Worm (Caenorhabditis elegans): Measurements from ENCODE around the gene C06E7.2.
A peak's percentile ranks its signal among the peaks of the same experiment; 100 is the strongest.

C06E7.2 gene

DNA sequence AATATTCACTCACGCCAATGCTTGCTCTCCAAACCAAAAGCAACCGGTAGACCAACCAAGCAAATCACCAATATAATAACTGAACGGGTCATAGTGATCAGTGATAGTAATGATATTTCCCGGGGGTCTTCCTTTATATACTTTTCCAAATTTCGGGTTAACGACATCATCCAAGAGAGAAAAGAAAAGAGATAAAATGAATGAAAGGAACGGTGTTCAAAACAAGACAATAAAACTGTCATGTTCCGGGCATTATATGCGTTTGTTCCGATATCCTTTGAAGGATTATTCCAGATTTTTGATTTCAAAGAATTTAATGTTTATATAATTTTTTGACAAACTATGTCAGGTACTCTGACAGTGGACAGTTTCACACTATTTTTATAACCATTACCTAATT lies 27.9 kb downstream of the C06E7.2 start, which contains the start of gene C06E7.88:
TSS of gene C06E7.88 (minus strand) at position 101 of the 400 bp plus-strand sequence.
- TF ChIP-seq tag-97 (GFP tag; IDR thresholded peaks at IDR 0.05) (no peak), aha-1 (tag) (peak; percentile 25)

DNA sequence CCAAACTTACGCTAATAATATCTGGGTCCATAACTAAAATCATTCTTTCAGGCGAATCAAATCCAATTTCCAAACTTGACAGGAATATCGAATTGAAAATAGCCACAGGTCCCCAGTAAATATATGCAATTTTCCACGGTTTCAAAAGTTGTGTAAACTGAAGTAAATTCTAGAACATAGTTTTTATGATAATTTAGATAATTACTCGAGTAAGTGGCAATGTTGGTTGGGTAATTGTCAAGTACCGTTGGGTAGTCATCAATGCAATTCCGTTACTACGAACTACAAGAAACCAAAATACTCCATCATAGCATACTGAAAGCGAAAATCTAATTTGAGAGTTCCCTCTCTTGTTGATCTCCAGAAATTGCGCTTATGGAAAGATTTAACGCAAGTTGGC lies 30.1 kb downstream of the C06E7.2 start:
- TF ChIP-seq tra-1 (GFP tag; IDR thresholded peaks at IDR 0.05) (no peak), sdz-12 (GFP tag; optimal IDR thresholded peaks at IDR 0.05) (no peak), unc-62 (GFP tag; optimal IDR thresholded peaks at IDR 0.05 in 1 of 2) (peak in 1 of 2 experiments; percentile 53), unc-62 (tag; optimal IDR thresholded peaks at IDR 0.05) (no peak)

DNA sequence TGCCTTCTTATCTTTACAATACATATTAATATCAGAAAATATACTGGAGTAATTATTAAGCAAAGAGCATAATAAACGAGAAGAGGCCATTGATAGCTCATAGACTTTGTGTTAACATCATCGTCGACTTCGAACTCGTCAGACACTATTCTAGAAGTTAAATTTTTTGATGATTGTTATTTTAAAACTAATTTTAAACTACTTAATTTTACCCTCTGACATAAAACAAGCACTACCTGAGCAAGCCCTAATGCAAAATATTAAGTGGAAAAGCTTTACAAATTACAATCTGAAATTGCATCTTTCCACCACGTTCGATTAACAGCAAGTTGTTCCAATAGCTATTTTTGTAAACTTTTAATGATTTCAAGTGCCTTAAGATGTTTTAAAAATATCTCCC lies 30.8 kb downstream of the C06E7.2 start, which contains the start of gene srv-17:
TSS of gene srv-17 (minus strand) at position 101 of the 400 bp plus-strand sequence.
- no peak for TF ChIP-seq zip-2 (tag; optimal IDR thresholded peaks at IDR 0.05)
- no peak for TF ChIP-seq ceh-28 (tag; optimal IDR thresholded peaks at IDR 0.05)
- no peak for TF ChIP-seq lin-38 (GFP tag; IDR thresholded peaks at IDR 0.05)
- TF ChIP-seq daf-8 (GFP tag; IDR thresholded peaks at IDR 0.05), result no peak
- TF ChIP-seq hif-1 (tag; optimal IDR thresholded peaks at IDR 0.05), result no peak
- TF ChIP-seq sdz-12 (GFP tag; optimal IDR thresholded peaks at IDR 0.05), result no peak
- TF ChIP-seq tra-1 (GFP tag; IDR thresholded peaks at IDR 0.05), result no peak
- no peak for TF ChIP-seq dmd-9 (GFP tag; IDR thresholded peaks at IDR 0.05)
- no peak for TF ChIP-seq hlh-30 (tag; optimal IDR thresholded peaks at IDR 0.05; ENCODE audit: insufficient read depth)
- TF ChIP-seq cey-2 (tag; optimal IDR thresholded peaks at IDR 0.05; ENCODE audit: borderline replicate concordance, insufficient read depth), result no peak
- TF ChIP-seq fos-1 (tag; optimal IDR thresholded peaks at IDR 0.05), result no peak
- no peak for TF ChIP-seq mxl-3 (GFP tag; optimal IDR thresholded peaks at IDR 0.05)
- TF ChIP-seq dpl-1 (GFP tag; optimal IDR thresholded peaks at IDR 0.05), result no peak
- TF ChIP-seq ztf-11 (tag; optimal IDR thresholded peaks at IDR 0.05), result no peak
- no peak for TF ChIP-seq zag-1 (tag; optimal IDR thresholded peaks at IDR 0.05)
- TF ChIP-seq ZK337.2 (GFP tag; IDR thresholded peaks at IDR 0.05), result no peak
- TF ChIP-seq F10B5.3 (tag; optimal IDR thresholded peaks at IDR 0.05), result no peak

DNA sequence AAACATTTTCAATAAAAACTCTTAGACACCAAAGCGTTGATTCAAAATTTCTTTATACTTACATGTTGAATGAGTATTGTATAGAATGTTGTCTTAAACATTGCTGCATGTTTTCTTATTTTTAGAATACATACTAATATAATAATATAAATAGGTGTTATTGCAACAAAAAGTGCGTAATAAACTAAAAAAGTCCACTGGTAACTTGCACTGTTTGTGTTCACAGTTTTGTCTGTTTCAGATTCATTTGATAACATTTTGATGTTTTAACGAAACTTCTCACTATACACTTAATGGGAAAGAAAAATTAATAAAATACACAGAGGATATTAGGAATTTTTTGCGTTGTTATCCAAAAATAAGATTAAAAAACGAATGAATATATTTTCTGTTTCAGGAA lies 34.5 kb downstream of the C06E7.2 start, which contains the start of gene srv-19:
TSS of gene srv-19 (minus strand) at position 101 of the 400 bp plus-strand sequence.
- no peak for TF ChIP-seq hlh-30 (tag; optimal IDR thresholded peaks at IDR 0.05; ENCODE audit: insufficient read depth)
- no peak for TF ChIP-seq nhr-28 (tag; optimal IDR thresholded peaks at IDR 0.05)
- no peak for TF ChIP-seq Y105C5A.15 (GFP tag; IDR thresholded peaks at IDR 0.05)
- TF ChIP-seq madf-5 (GFP tag; IDR thresholded peaks at IDR 0.05), result no peak
- no peak for TF ChIP-seq ceh-20 (GFP tag; IDR thresholded peaks at IDR 0.05)
- no peak for TF ChIP-seq ceh-28 (tag; optimal IDR thresholded peaks at IDR 0.05)
- TF ChIP-seq dmd-8 (GFP tag; IDR thresholded peaks at IDR 0.05), result no peak
- no peak for TF ChIP-seq dve-1 (tag; optimal IDR thresholded peaks at IDR 0.05; ENCODE audit: insufficient read depth)
- no peak for TF ChIP-seq php-3 (GFP tag; IDR thresholded peaks at IDR 0.05)
- no peak for TF ChIP-seq ama-1 (optimal IDR thresholded peaks at IDR 0.05)
- no peak for TF ChIP-seq ctbp-1 (GFP tag; IDR thresholded peaks at IDR 0.05)
- no peak for TF ChIP-seq zfp-3 (GFP tag; conservative IDR thresholded peaks at IDR 0.05)
- no peak for TF ChIP-seq skn-1 (tag; optimal IDR thresholded peaks at IDR 0.05)
- TF ChIP-seq dmd-9 (GFP tag; IDR thresholded peaks at IDR 0.05), result no peak
- TF ChIP-seq mdt-29 (GFP tag; IDR thresholded peaks at IDR 0.05), result no peak
- no peak for TF ChIP-seq ceh-44 (GFP tag; IDR thresholded peaks at IDR 0.05)

DNA sequence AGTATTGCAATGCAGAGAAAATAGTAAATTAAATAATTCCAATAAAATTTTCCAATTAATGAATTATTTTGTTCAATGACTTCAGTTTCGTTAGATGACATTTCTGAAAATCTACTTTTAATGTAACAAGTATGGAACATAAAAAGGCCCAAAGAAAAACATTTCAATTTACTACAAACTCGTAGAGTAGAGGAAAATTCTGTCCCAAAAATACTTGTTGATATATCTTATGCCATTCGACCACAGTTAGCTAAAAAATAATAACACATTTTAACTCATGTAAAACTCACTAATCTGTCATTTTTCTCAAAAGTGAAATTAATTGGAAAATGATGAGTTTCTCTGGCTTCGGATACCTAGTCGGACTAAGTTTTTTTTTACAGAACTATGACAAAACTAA lies 38.0 kb downstream of the C06E7.2 start, which contains the start of gene srv-21:
TSS of gene srv-21 (minus strand) at position 101 of the 400 bp plus-strand sequence.
- TF ChIP-seq hlh-11 (tag; optimal IDR thresholded peaks at IDR 0.05) (no peak), unc-39 (tag; optimal IDR thresholded peaks at IDR 0.05) (no peak), daf-8 (GFP tag; IDR thresholded peaks at IDR 0.05) (no peak), saeg-2 (GFP tag; IDR thresholded peaks at IDR 0.05) (no peak), nhr-237 (tag; optimal IDR thresholded peaks at IDR 0.05) (no peak), lin-29 (GFP tag; IDR thresholded peaks at IDR 0.05) (no peak), zfp-2 (tag; optimal IDR thresholded peaks at IDR 0.05) (no peak)

All from whole organism, L4 larva.